Fruit fly (Drosophila melanogaster): ENCODE data around the gene Spn28F.
A peak's percentile ranks its signal among the peaks of the same experiment; 100 is the strongest.

Spn28F gene

dm6 chr2L:8266145-8266544 lies 24.5 kb upstream of the Spn28F start (continued):
- TF ChIP-seq CG6654 (GFP tag; optimal IDR thresholded peaks at IDR 0.05) (no peak), slou (GFP tag; optimal IDR thresholded peaks at IDR 0.05) (no peak), CG17359 (tag; optimal IDR thresholded peaks at IDR 0.05) (peak; percentile 84), MTF-1 (GFP tag; optimal IDR thresholded peaks at IDR 0.05; ENCODE audit: borderline replicate concordance) (no peak), vnd (GFP tag; IDR thresholded peaks at IDR 0.05; ENCODE audit: partially characterized antibody) (no peak), ac (GFP tag; optimal IDR thresholded peaks at IDR 0.05) (no peak), ranshi (GFP tag; IDR thresholded peaks at IDR 0.05) (0 out of 2 replicates have a peak, but pooled peaks have one; percentile 45), emc (GFP tag; optimal IDR thresholded peaks at IDR 0.05) (no peak), CG12236 (GFP tag; optimal IDR thresholded peaks at IDR 0.05) (no peak), az2 (GFP tag; optimal IDR thresholded peaks at IDR 0.05) (peak; percentile 11), ATbp (GFP tag; optimal IDR thresholded peaks at IDR 0.05) (peak; percentile 66), CG33213 (GFP tag; optimal IDR thresholded peaks at IDR 0.05) (no peak), CG4282 (GFP tag; optimal IDR thresholded peaks at IDR 0.05) (no peak), B-H1 (GFP tag; IDR thresholded peaks at IDR 0.05) (peak; percentile 36; the same call in 1 of the 3 replicates), CG14710 (tag; optimal IDR thresholded peaks at IDR 0.05) (peak; percentile 30), bab2 (GFP tag; optimal IDR thresholded peaks at IDR 0.05) (no peak), CG13894 (tag; optimal IDR thresholded peaks at IDR 0.05) (no peak), zf30C (GFP tag; optimal IDR thresholded peaks at IDR 0.05) (no peak), CG9727 (GFP tag; optimal IDR thresholded peaks at IDR 0.05) (peak; percentile 35), ind (GFP tag; optimal IDR thresholded peaks at IDR 0.05) (peak; percentile 1), lilli (GFP tag; optimal IDR thresholded peaks at IDR 0.05) (no peak), rib (GFP tag; IDR thresholded peaks at IDR 0.05) (no peak), Hr51 (GFP tag; optimal IDR thresholded peaks at IDR 0.05) (peak in 1 of 2 experiments; percentile 92), bigmax (GFP tag; optimal IDR thresholded peaks at IDR 0.05) (no peak), CG31365 (tag; optimal IDR thresholded peaks at IDR 0.05) (no peak), Vsx1 (GFP tag; optimal IDR thresholded peaks at IDR 0.05) (peak; percentile 22), CG16863 (GFP tag; optimal IDR thresholded peaks at IDR 0.05) (no peak), CG7745 (tag; optimal IDR thresholded peaks at IDR 0.05) (no peak), usp (GFP tag; optimal IDR thresholded peaks at IDR 0.05) (no peak), CG11247 (GFP tag; IDR thresholded peaks at IDR 0.05) (no peak), CG33557 (GFP tag; optimal IDR thresholded peaks at IDR 0.05) (no peak), CG7786 (GFP tag; optimal IDR thresholded peaks at IDR 0.05) (no peak), cg (GFP tag; optimal IDR thresholded peaks at IDR 0.05) (no peak), dmrt11E (tag; optimal IDR thresholded peaks at IDR 0.05) (no peak), Lhr (GFP tag; optimal IDR thresholded peaks at IDR 0.05) (no peak), toy (GFP tag; IDR thresholded peaks at IDR 0.05) (no peak), peb (GFP tag; IDR thresholded peaks at IDR 0.05) (no peak), CG8944 (GFP tag; optimal IDR thresholded peaks at IDR 0.05) (no peak), pho (GFP tag; optimal IDR thresholded peaks at IDR 0.05) (no peak), CG8089 (GFP tag; optimal IDR thresholded peaks at IDR 0.05) (no peak), CG12071 (GFP tag; optimal IDR thresholded peaks at IDR 0.05) (no peak), CG2875 (GFP tag; optimal IDR thresholded peaks at IDR 0.05) (peak; percentile 45), CG8359 (GFP tag; optimal IDR thresholded peaks at IDR 0.05; ENCODE audit: borderline replicate concordance) (peak; percentile 9), ftz-f1 (GFP tag; optimal IDR thresholded peaks at IDR 0.05) (no peak), PHDP (tag; optimal IDR thresholded peaks at IDR 0.05) (peak; percentile 73), Dbx (GFP tag; IDR thresholded peaks at IDR 0.05) (no peak), CG5953 (GFP tag; IDR thresholded peaks at IDR 0.05) (no peak), Ssrp (tag; optimal IDR thresholded peaks at IDR 0.05) (peak; percentile 72), CG9817 (tag; optimal IDR thresholded peaks at IDR 0.05) (peak; percentile 7), CG7839 (tag; optimal IDR thresholded peaks at IDR 0.05) (peak; percentile 76), tll (GFP tag; optimal IDR thresholded peaks at IDR 0.05) (no peak)
